Fruit fly (Drosophila melanogaster): ENCODE measurements around the gene Cpr35B.

dm6 chr2L:14438827-14439226 is 13.8 kb upstream of the Cpr35B start:
- TF ChIP-seq CG5204 (GFP tag; optimal IDR thresholded peaks at IDR 0.05) (no peak), kay (GFP tag; ENCODE audit: borderline replicate concordance) (no peak), Hr96 (GFP tag; optimal IDR thresholded peaks at IDR 0.05) (no peak), toe (GFP tag; optimal IDR thresholded peaks at IDR 0.05) (no peak), Crg-1 (GFP tag; optimal IDR thresholded peaks at IDR 0.05) (no peak)
